Fruit fly (Drosophila melanogaster): ENCODE measurements around the gene Jon74E.
A peak's percentile ranks its signal among the peaks of the same experiment; 100 is the strongest.

Gene Jon74E

dm6 chr3L:17532898-17533700, 15.8 kb downstream of the Jon74E start (continued):
- peak; percentile 53; the same call in 2 of the 3 replicates for TF ChIP-seq ci (GFP tag; IDR thresholded peaks at IDR 0.05)
- peak; percentile 14 for TF ChIP-seq emc (GFP tag; optimal IDR thresholded peaks at IDR 0.05)
- peak; percentile 67 for TF ChIP-seq corto (GFP tag; optimal IDR thresholded peaks at IDR 0.05)
- no peak; the same call in 3 of the 4 replicates for TF ChIP-seq Gug (GFP tag; IDR thresholded peaks at IDR 0.05)
- 0 out of 2 replicates have a peak, but pooled peaks have one; percentile 26 for TF ChIP-seq CG6272 (GFP tag; IDR thresholded peaks at IDR 0.05)
- TF ChIP-seq PHDP (tag; optimal IDR thresholded peaks at IDR 0.05): peak; percentile 21
- no peak for TF ChIP-seq CG8478 (optimal IDR thresholded peaks at IDR 0.05)
- TF ChIP-seq CG12071 (GFP tag; optimal IDR thresholded peaks at IDR 0.05): peak; percentile 65
- TF ChIP-seq mirr (GFP tag; optimal IDR thresholded peaks at IDR 0.05): peak; percentile 96
- peak; percentile 36 for TF ChIP-seq CG7839 (tag; optimal IDR thresholded peaks at IDR 0.05)
- 0 out of 2 replicates have a peak, but pooled peaks have one; percentile 32 for TF ChIP-seq CG5953 (GFP tag; IDR thresholded peaks at IDR 0.05)
- no peak for TF ChIP-seq CG11456 (GFP tag; IDR thresholded peaks at IDR 0.05)
- peak; percentile 48 for TF ChIP-seq trh (GFP tag; optimal IDR thresholded peaks at IDR 0.05)
- TF ChIP-seq sob (GFP tag; IDR thresholded peaks at IDR 0.05): peak; percentile 59; the same call in 1 of the 2 replicates
- TF ChIP-seq CG11560 (tag; IDR thresholded peaks at IDR 0.05): no peak
- TF ChIP-seq ttk (GFP tag; IDR thresholded peaks at IDR 0.05): no peak
- peak; percentile 22 for TF ChIP-seq CG15269 (tag; optimal IDR thresholded peaks at IDR 0.05)
- TF ChIP-seq sc (optimal IDR thresholded peaks at IDR 0.05): no peak
- no peak for TF ChIP-seq sc (GFP tag; optimal IDR thresholded peaks at IDR 0.05)
- no peak for TF ChIP-seq CG11504 (tag; optimal IDR thresholded peaks at IDR 0.05)
- no peak for TF ChIP-seq D (optimal IDR thresholded peaks at IDR 0.05)
- TF ChIP-seq D (GFP tag; optimal IDR thresholded peaks at IDR 0.05): no peak
- TF ChIP-seq CG13775 (GFP tag; optimal IDR thresholded peaks at IDR 0.05): peak; percentile 55
- peak; percentile 40; the same call in 2 of the 3 replicates for TF ChIP-seq zfh1 (GFP tag; IDR thresholded peaks at IDR 0.05)
- no peak for TF ChIP-seq odd (GFP tag; optimal IDR thresholded peaks at IDR 0.05)
- no peak for TF ChIP-seq CG8359 (GFP tag; optimal IDR thresholded peaks at IDR 0.05; ENCODE audit: borderline replicate concordance)
- TF ChIP-seq CG15479 (GFP tag; optimal IDR thresholded peaks at IDR 0.05): peak; percentile 38
- no peak for TF ChIP-seq CG12299 (tag; optimal IDR thresholded peaks at IDR 0.05)
- no peak for TF ChIP-seq Camta (GFP tag; optimal IDR thresholded peaks at IDR 0.05)
- peak; percentile 80 for TF ChIP-seq abd-A (tag; optimal IDR thresholded peaks at IDR 0.05)
- no peak for TF ChIP-seq CG12236 (GFP tag; optimal IDR thresholded peaks at IDR 0.05)
- no peak for TF ChIP-seq Hr78 (GFP tag; optimal IDR thresholded peaks at IDR 0.05)
- TF ChIP-seq lilli (GFP tag; optimal IDR thresholded peaks at IDR 0.05): peak; percentile 58
- peak; percentile 90 for TF ChIP-seq Jarid2 (GFP tag; optimal IDR thresholded peaks at IDR 0.05)
- TF ChIP-seq CG6683 (GFP tag; optimal IDR thresholded peaks at IDR 0.05): peak; percentile 34
- peak; percentile 62 for TF ChIP-seq CG18599 (GFP tag; optimal IDR thresholded peaks at IDR 0.05)
- peak; percentile 57 for TF ChIP-seq sd (tag; optimal IDR thresholded peaks at IDR 0.05)
- TF ChIP-seq Tbp (GFP tag; optimal IDR thresholded peaks at IDR 0.05): no peak
- TF ChIP-seq CG14965 (GFP tag; optimal IDR thresholded peaks at IDR 0.05; ENCODE audit: borderline replicate concordance): no peak
- TF ChIP-seq gem (tag; optimal IDR thresholded peaks at IDR 0.05): peak; percentile 55
- TF ChIP-seq CG4854 (GFP tag; optimal IDR thresholded peaks at IDR 0.05): no peak
- no peak for TF ChIP-seq C15 (GFP tag; IDR thresholded peaks at IDR 0.05)
- TF ChIP-seq CG4617 (GFP tag; optimal IDR thresholded peaks at IDR 0.05; ENCODE audit: borderline replicate concordance): peak; percentile 11
- peak; percentile 28 for TF ChIP-seq her (GFP tag; optimal IDR thresholded peaks at IDR 0.05)
- TF ChIP-seq CG1024 (GFP tag; IDR thresholded peaks at IDR 0.05): no peak
- peak; percentile 59 for TF ChIP-seq psq (GFP tag; optimal IDR thresholded peaks at IDR 0.05)
- peak; percentile 58 for TF ChIP-seq Hsf (GFP tag; optimal IDR thresholded peaks at IDR 0.05)
- TF ChIP-seq amos (GFP tag; IDR thresholded peaks at IDR 0.05; ENCODE audit: partially characterized antibody): peak; percentile 49; the same call in 1 of the 2 replicates
- no peak for TF ChIP-seq Oaz (GFP tag; IDR thresholded peaks at IDR 0.05)
